Worm (Caenorhabditis elegans) whole organism, L3 larva: ENCODE data around the gene hoe-1.

Source experiments
- R02D3.7 ChIP-seq: fragments of 150-350 bp; optimal IDR thresholded peaks from 2 replicates; lab custom pipeline; 2014; ENCODE audit warnings: missing biosample characterization, missing genetic modification characterization
- ZK546.5 ChIP-seq: sonication (generic microtip); optimal IDR thresholded peaks from 2 replicates; lab custom pipeline; 2017; ENCODE audit warnings: missing biosample characterization, missing genetic modification characterization
- aly-2 ChIP-seq: fragments of 150-350 bp; optimal IDR thresholded peaks from 2 replicates; lab custom pipeline; 2014; ENCODE audit warnings: missing biosample characterization, missing genetic modification characterization
- ama-1 ChIP-seq: fragments of 150-350 bp; optimal IDR thresholded peaks from 2 replicates; lab custom pipeline; 2018
- ceh-16 ChIP-seq: sonication (generic microtip); optimal IDR thresholded peaks from 2 replicates; lab custom pipeline; 2017; ENCODE audit warnings: missing biosample characterization, missing genetic modification characterization
- ceh-9 ChIP-seq: sonication (generic microtip); optimal IDR thresholded peaks from 2 replicates; lab custom pipeline; 2018; ENCODE audit warnings: missing biosample characterization, missing genetic modification characterization
- egl-27 ChIP-seq: sonication (generic microtip); optimal IDR thresholded peaks from 4 replicates; lab custom pipeline; 2017; ENCODE audit warnings: missing biosample characterization, missing genetic modification reagents, missing genetic modification characterization
- elt-1 ChIP-seq: fragments of 150-350 bp; optimal IDR thresholded peaks from 2 replicates; lab custom pipeline; 2014; ENCODE audit warnings: missing biosample characterization, missing genetic modification characterization
- elt-2 ChIP-seq: sonication (generic microtip); optimal IDR thresholded peaks from 2 replicates; lab custom pipeline; 2016; ENCODE audit warnings: missing genetic modification reagents, mild to moderate bottlenecking, missing genetic modification characterization, missing compliant biosample characterization
- elt-3 ChIP-seq, 3 experiments: fragments of 150-350 bp in 1 of 3; sonication (generic microtip) in 2 of 3; optimal IDR thresholded peaks; 2 replicates in 2 of 3; 4 replicates in 1 of 3; lab custom pipeline; 2014 to 2017; ENCODE audit warnings: missing biosample characterization in 3 of 3, missing genetic modification characterization in 3 of 3
- fkh-10 ChIP-seq: sonication (generic microtip); optimal IDR thresholded peaks from 2 replicates; lab custom pipeline; 2017; ENCODE audit warnings: missing biosample characterization, missing genetic modification reagents, missing genetic modification characterization
- fkh-2 ChIP-seq: fragments of 150-350 bp; optimal IDR thresholded peaks from 2 replicates; lab custom pipeline; 2014; ENCODE audit warnings: missing biosample characterization, missing genetic modification reagents, missing genetic modification characterization
- mdl-1 ChIP-seq: fragments of 150-350 bp; optimal IDR thresholded peaks from 2 replicates; lab custom pipeline; 2014; ENCODE audit warnings: missing biosample characterization, missing genetic modification characterization
- mml-1 ChIP-seq: fragments of 150-350 bp; sonication (generic microtip); optimal IDR thresholded peaks from 3 replicates; lab custom pipeline; 2014; ENCODE audit warnings: missing biosample characterization, missing genetic modification characterization
- nhr-12 ChIP-seq: fragments of 150-350 bp; optimal IDR thresholded peaks from 2 replicates; lab custom pipeline; 2014; ENCODE audit warnings: missing biosample characterization, missing genetic modification characterization
- nhr-25 ChIP-seq: sonication (generic microtip); optimal IDR thresholded peaks from 2 replicates; lab custom pipeline; 2017; ENCODE audit warnings: missing biosample characterization, missing genetic modification characterization
- nhr-28 ChIP-seq: fragments of 150-350 bp; optimal IDR thresholded peaks from 2 replicates; lab custom pipeline; 2014; ENCODE audit warnings: missing biosample characterization, missing genetic modification characterization
- nhr-43 ChIP-seq: sonication (generic microtip); optimal IDR thresholded peaks from 2 replicates; lab custom pipeline; 2016; ENCODE audit warnings: mild to moderate bottlenecking, missing genetic modification characterization, missing compliant biosample characterization; ENCODE audit not compliant: poor library complexity, severe bottlenecking
- nhr-77 ChIP-seq: fragments of 150-350 bp; optimal IDR thresholded peaks from 2 replicates; lab custom pipeline; 2014; ENCODE audit warnings: missing biosample characterization, missing genetic modification characterization
- snpc-4 ChIP-seq: fragments of 150-350 bp; optimal IDR thresholded peaks from 2 replicates; lab custom pipeline; 2014; ENCODE audit warnings: missing biosample characterization, missing genetic modification characterization
- tbx-2 ChIP-seq: sonication (generic microtip); optimal IDR thresholded peaks from 2 replicates; lab custom pipeline; 2016; ENCODE audit warnings: mild to moderate bottlenecking, missing genetic modification characterization, missing compliant biosample characterization
- unc-39 ChIP-seq: sonication (generic microtip); optimal IDR thresholded peaks from 4 replicates; lab custom pipeline; 2017; ENCODE audit warnings: missing biosample characterization, missing genetic modification characterization
- unc-62 ChIP-seq: fragments of 150-350 bp; sonication (generic microtip); optimal IDR thresholded peaks from 4 replicates; lab custom pipeline; 2014; ENCODE audit warnings: missing biosample characterization, missing genetic modification reagents, missing genetic modification characterization
- ztf-11 ChIP-seq: fragments of 150-350 bp; optimal IDR thresholded peaks from 2 replicates; lab custom pipeline; 2014; ENCODE audit warnings: missing biosample characterization, missing genetic modification characterization
- ztf-4 ChIP-seq: fragments of 150-350 bp; optimal IDR thresholded peaks from 2 replicates; lab custom pipeline; 2014; ENCODE audit warnings: missing biosample characterization, missing genetic modification characterization

Gene hoe-1

DNA sequence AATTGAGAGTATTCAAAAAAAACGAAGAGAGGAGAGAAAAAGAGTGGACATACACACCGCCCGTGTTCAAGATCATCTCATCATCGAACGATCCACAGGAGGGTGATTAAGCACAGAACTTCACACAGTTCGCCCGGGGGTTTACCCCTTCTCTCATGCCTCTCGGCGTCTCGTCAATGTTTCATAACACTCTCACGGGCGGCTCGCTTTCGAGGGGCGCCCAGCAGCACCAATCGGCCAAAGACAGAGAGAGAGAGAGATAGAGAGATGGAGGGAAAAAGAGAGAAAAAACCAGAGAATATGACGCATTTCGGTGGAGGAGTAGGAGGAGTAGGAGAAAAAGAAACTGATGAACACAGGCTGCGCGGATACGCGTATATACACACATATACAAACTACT is 38.9 kb downstream of the hoe-1 start (continued):
- TF ChIP-seq ztf-4 = no peak
- TF ChIP-seq ztf-11 = no peak
- peak; percentile 72 for TF ChIP-seq elt-2
- no peak for TF ChIP-seq ceh-9 (tag; lab: Kevin White, UChicago)
- no peak for TF ChIP-seq elt-3 (tag; optimal IDR thresholded peaks at IDR 0.05; lab: Kevin White, UChicago)
- TF ChIP-seq ama-1 = no peak
- TF ChIP-seq R02D3.7 (tag; lab: Kevin White, UChicago) = no peak
- no peak for TF ChIP-seq egl-27
- peak; percentile 55 for TF ChIP-seq nhr-25
- no peak for TF ChIP-seq unc-39 (tag; lab: Kevin White, UChicago)
- no peak for TF ChIP-seq mml-1 (tag; lab: Kevin White, UChicago)
- no peak for TF ChIP-seq tbx-2 (tag; lab: Kevin White, UChicago)
- TF ChIP-seq ZK546.5 (tag; lab: Kevin White, UChicago) = no peak
- no peak for TF ChIP-seq nhr-12 (tag; lab: Kevin White, UChicago)
- no peak for TF ChIP-seq fkh-2 (tag; lab: Kevin White, UChicago)
- no peak for TF ChIP-seq nhr-77
- no peak for TF ChIP-seq unc-62

DNA sequence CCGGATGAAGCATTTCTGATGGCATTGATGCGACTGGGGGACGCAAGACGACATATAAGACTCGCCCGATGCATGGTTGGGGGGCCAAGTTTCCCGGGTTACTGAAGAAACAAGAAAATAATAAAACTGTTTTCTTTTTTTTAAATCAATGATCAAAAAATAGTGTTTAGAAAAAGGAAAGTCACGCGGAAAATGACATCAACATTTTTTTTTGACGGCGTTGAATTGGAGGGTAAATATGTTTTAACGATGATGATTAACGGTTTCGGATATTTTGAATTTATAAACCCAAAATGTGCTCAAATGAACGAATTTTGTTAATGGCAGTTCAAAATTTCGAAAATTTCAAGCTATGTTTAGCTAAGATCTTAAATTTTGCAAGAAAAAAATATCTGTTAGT is 40.2 kb downstream of the hoe-1 start, which contains the start of gene ogdh-1:
Gene ogdh-1 (minus strand): TSS at position 101 of the 400 bp plus-strand sequence.
- no peak for TF ChIP-seq snpc-4 (tag; lab: Kevin White, UChicago)
- TF ChIP-seq ZK546.5 (tag; lab: Kevin White, UChicago) = no peak
- TF ChIP-seq tbx-2 (tag; lab: Kevin White, UChicago) = no peak
- TF ChIP-seq aly-2 (tag; lab: Kevin White, UChicago) = no peak
- TF ChIP-seq ceh-16 (tag; lab: Kevin White, UChicago) = no peak
- no peak for TF ChIP-seq elt-3 (tag; optimal IDR thresholded peaks at IDR 0.05; lab: Kevin White, UChicago)
- no peak for TF ChIP-seq mdl-1 (tag; lab: Kevin White, UChicago)
- no peak for TF ChIP-seq elt-1 (tag; lab: Kevin White, UChicago)
- TF ChIP-seq fkh-10 (GFP tag; lab: Kevin White, UChicago) = no peak

DNA sequence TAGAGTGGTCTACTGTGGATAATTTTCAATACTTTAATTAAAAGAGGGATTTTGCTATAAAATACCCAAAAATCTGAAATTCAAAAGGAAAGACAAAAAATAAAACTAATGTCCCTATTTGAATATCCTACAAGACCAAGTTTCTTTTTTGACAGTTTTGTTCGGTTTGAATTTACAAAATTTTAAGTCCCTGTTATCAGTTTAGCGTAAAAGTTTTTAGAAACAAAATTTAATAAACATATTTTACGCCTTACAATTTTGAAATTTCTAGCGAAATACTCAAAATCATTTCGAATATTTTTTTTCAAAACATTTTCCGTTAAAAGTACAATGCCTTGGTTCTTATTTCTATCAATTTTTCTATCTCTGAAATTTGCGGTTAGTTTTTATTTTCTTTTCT is 51.6 kb downstream of the hoe-1 start, which contains the start of gene spe-51:
Gene spe-51 (plus strand): TSS at position 301 of the 400 bp plus-strand sequence.
- TF ChIP-seq mml-1 (tag; lab: Kevin White, UChicago) (no peak), nhr-43 (no peak), elt-3 (tag; optimal IDR thresholded peaks at IDR 0.05; lab: Kevin White, UChicago) (no peak), nhr-28 (tag; lab: Kevin White, UChicago) (no peak), ztf-4 (no peak)
